Worm (Caenorhabditis elegans): ENCODE results near the gene gst-38.

ce11 chrV:15928325-15928724 lies 12.5 kb upstream of the gst-38 start, which contains the start of gene pzf-1:
- no peak for TF ChIP-seq snpc-4 (GFP tag; optimal IDR thresholded peaks at IDR 0.05)
- no peak for TF ChIP-seq snpc-4 (tag; optimal IDR thresholded peaks at IDR 0.05)
- TF ChIP-seq ztf-28 (GFP tag; IDR thresholded peaks at IDR 0.05): no peak
- no peak for TF ChIP-seq F49E8.2 (tag; optimal IDR thresholded peaks at IDR 0.05; ENCODE audit: insufficient read depth)
